Worm (Caenorhabditis elegans): Measurements from ENCODE around the gene idpp-5.

idpp-5 gene

DNA sequence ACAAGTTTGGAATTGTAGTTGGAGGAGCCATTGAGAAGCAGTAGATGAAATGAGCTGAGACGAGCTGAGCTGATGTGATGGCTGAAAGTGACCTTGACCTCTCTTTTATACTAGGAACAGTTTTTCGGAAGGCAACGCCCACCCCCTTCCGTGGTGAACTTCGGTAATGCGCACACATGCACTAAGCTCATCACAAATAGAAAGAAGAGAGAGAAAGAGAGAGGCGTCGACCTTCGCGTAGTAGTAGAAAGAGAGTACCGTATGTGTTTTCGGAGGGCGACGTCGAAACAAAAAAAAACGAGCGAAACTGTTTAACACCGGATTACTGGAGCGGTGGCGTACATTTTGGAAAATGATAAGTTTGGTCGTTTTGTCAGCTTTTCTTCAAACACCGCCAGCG, 11.6 kb downstream of the idpp-5 start, which contains the start of gene marg-1:
Gene marg-1 (minus strand): TSS at position 101 of the 400 bp plus-strand sequence.
- TF ChIP-seq pha-4 (tag; optimal IDR thresholded peaks at IDR 0.05) (peak; percentile 11), egl-5 (tag; optimal IDR thresholded peaks at IDR 0.05) (no peak)

DNA sequence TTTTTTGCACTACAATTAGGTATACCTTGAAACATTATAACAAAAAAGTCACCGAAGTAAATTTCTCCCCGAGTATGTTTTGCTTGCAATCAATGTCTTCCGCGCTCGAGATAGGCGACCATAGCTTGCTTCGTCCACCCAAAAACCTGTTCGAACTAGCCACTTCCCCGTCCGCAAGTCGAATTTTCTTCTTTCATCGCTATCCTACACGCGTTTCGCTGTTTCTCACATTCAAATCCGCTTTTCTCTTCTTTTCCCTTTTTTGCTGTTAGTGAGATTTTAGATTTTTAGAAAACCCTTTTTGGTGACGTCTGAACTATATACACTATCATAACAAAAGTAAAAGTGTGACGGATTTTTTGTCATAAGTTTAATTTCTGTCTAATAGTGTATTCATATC, 19.4 kb downstream of the idpp-5 start:
- TF ChIP-seq mml-1 (tag; optimal IDR thresholded peaks at IDR 0.05) (no peak), lin-15B (tag; optimal IDR thresholded peaks at IDR 0.05) (no peak), aly-2 (tag; optimal IDR thresholded peaks at IDR 0.05) (no peak), nhr-23 (tag; optimal IDR thresholded peaks at IDR 0.05) (peak; percentile 42), nfya-1 (tag; optimal IDR thresholded peaks at IDR 0.05; ENCODE audit: insufficient read depth) (no peak)

DNA sequence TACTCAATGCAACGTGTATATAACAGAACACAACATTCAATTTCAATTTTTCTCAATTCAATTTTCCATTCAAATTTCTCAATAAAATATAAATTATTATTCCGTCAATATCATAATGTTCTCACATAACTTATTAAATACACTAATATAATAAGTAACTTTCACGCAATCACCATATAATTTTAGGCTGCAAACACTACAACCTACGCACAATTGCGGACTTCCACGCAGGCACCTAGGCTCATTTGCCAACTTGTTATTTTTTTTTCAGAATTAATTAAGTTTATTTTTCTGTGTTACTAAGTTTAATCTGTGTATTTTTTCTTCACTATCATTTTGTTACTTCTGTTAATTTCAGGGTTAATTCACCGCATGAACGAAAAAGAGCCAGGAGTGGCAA, 20.2 kb downstream of the idpp-5 start, which contains the start of gene F47B7.2:
Gene F47B7.2 (plus strand): TSS at position 358 of the 400 bp plus-strand sequence.
- TF ChIP-seq elt-2 (tag; optimal IDR thresholded peaks at IDR 0.05) (peak; percentile 24), lsy-12 (tag; optimal IDR thresholded peaks at IDR 0.05) (no peak), snpc-4 (tag; optimal IDR thresholded peaks at IDR 0.05) (no peak), nhr-11 (tag; optimal IDR thresholded peaks at IDR 0.05) (no peak), ceh-9 (tag; optimal IDR thresholded peaks at IDR 0.05) (no peak), egl-27 (tag; optimal IDR thresholded peaks at IDR 0.05) (no peak), nhr-23 (tag; optimal IDR thresholded peaks at IDR 0.05) (peak; percentile 6), pha-4 (tag; optimal IDR thresholded peaks at IDR 0.05) (peak; percentile 53), nhr-28 (tag; optimal IDR thresholded peaks at IDR 0.05) (no peak), nhr-25 (tag; optimal IDR thresholded peaks at IDR 0.05) (no peak), eor-1 (tag; optimal IDR thresholded peaks at IDR 0.05) (no peak), nhr-67 (tag; optimal IDR thresholded peaks at IDR 0.05) (no peak), daf-12 (tag; optimal IDR thresholded peaks at IDR 0.05) (no peak), egl-5 (tag; optimal IDR thresholded peaks at IDR 0.05) (no peak), ama-1 (optimal IDR thresholded peaks at IDR 0.05) (no peak), nhr-237 (tag; optimal IDR thresholded peaks at IDR 0.05) (no peak), mdl-1 (tag; optimal IDR thresholded peaks at IDR 0.05) (no peak), R02D3.7 (tag; optimal IDR thresholded peaks at IDR 0.05) (no peak)

DNA sequence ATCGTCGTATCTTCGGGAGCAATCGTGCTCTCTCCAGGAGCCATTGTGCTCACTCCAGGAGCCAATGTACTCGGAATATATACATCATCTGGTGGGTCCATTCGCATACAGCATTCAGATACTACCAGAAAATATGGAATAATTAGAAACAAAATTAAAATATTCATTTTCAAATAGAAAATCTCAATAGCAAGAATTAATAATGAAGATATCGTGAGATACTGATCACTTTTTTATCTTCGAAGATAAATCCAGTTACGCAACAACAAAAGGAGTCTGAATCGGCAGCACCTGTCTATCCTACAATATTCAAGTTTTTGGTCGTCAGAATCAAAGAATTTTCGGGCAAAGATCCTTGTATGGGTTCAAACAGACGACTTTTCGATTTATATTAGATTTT, 23.9 kb downstream of the idpp-5 start, which contains the start of gene F47B7.5:
Gene F47B7.5 (minus strand): TSS at position 101 of the 400 bp plus-strand sequence.
- TF ChIP-seq fos-1 (tag; optimal IDR thresholded peaks at IDR 0.05) = no peak
- no peak for TF ChIP-seq zag-1 (tag; optimal IDR thresholded peaks at IDR 0.05)
- no peak for TF ChIP-seq aly-2 (tag; optimal IDR thresholded peaks at IDR 0.05)
- no peak for TF ChIP-seq egl-5 (tag; optimal IDR thresholded peaks at IDR 0.05)
- TF ChIP-seq ztf-4 (tag; optimal IDR thresholded peaks at IDR 0.05) = no peak
- no peak for TF ChIP-seq nhr-67 (tag; optimal IDR thresholded peaks at IDR 0.05)
- TF ChIP-seq ama-1 (optimal IDR thresholded peaks at IDR 0.05) = no peak
- TF ChIP-seq tbx-2 (tag; optimal IDR thresholded peaks at IDR 0.05) = no peak
- no peak for TF ChIP-seq elt-2 (tag; optimal IDR thresholded peaks at IDR 0.05)

DNA sequence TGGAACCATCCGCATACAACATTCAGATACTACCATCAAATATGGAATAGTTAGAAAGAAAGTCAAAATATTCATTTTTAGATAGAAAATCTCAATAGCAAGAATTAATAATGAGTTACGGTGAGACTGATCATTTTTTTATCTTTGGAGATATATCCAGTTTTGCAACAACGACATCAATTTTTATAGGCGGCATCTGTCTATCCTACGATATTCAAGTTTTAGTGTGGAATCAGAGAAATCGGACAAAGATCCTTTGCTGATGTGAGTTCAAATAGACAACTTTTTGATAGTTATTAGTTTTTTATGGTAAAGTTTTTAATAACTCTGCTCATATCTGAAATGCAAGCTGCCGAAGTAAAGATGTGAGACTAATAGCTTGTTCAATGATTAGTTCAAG, 26.1 kb downstream of the idpp-5 start, which contains the start of gene F47B7.4:
Gene F47B7.4 (minus strand): TSS at position 101 of the 400 bp plus-strand sequence.
- TF ChIP-seq elt-1 (tag; optimal IDR thresholded peaks at IDR 0.05) (no peak), skn-1 (tag; optimal IDR thresholded peaks at IDR 0.05) (no peak), lin-15B (tag; optimal IDR thresholded peaks at IDR 0.05) (no peak), mdl-1 (tag; optimal IDR thresholded peaks at IDR 0.05) (no peak), eor-1 (tag; optimal IDR thresholded peaks at IDR 0.05) (no peak), nhr-237 (tag; optimal IDR thresholded peaks at IDR 0.05) (no peak), egl-27 (tag; optimal IDR thresholded peaks at IDR 0.05) (no peak), ama-1 (optimal IDR thresholded peaks at IDR 0.05) (no peak), elt-3 (tag; optimal IDR thresholded peaks at IDR 0.05) (no peak), pha-4 (tag; optimal IDR thresholded peaks at IDR 0.05) (no peak), unc-39 (tag; optimal IDR thresholded peaks at IDR 0.05) (no peak), ztf-11 (tag; optimal IDR thresholded peaks at IDR 0.05) (no peak), ceh-28 (tag; optimal IDR thresholded peaks at IDR 0.05) (no peak)

DNA sequence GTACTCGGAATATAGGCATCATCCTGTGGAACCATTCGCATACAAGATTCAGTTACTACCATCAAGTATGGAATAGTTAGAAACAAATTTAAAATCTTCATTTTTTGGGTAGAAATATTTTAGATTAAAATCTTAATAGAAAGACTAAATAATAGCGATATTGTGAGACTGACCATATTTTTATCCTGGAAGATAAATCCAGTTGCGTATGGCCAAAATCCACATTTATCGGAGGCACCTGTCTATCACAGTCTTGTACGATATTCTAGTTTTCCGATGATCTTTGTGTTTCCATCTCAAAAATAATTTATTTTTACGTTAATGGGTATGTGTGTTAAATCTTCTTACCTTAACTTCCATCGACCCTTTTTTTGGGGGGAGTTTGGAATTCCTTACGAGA, 28.3 kb downstream of the idpp-5 start, which contains the start of gene F47B7.3:
Gene F47B7.3 (minus strand): TSS at position 101 of the 400 bp plus-strand sequence.
- no peak for TF ChIP-seq R02D3.7 (tag; optimal IDR thresholded peaks at IDR 0.05)
- TF ChIP-seq elt-1 (tag; optimal IDR thresholded peaks at IDR 0.05) = no peak
- no peak for TF ChIP-seq ceh-9 (tag; optimal IDR thresholded peaks at IDR 0.05)
- TF ChIP-seq nhr-12 (tag; optimal IDR thresholded peaks at IDR 0.05) = no peak
- no peak for TF ChIP-seq jun-1 (tag; optimal IDR thresholded peaks at IDR 0.05)
- TF ChIP-seq nhr-76 (tag; optimal IDR thresholded peaks at IDR 0.05) = no peak
- no peak for TF ChIP-seq ztf-4 (tag; optimal IDR thresholded peaks at IDR 0.05)
- TF ChIP-seq nhr-25 (tag; optimal IDR thresholded peaks at IDR 0.05) = no peak
- TF ChIP-seq nhr-67 (tag; optimal IDR thresholded peaks at IDR 0.05) = no peak
- TF ChIP-seq mml-1 (tag; optimal IDR thresholded peaks at IDR 0.05) = no peak
- no peak for TF ChIP-seq ceh-28 (tag; optimal IDR thresholded peaks at IDR 0.05)
- no peak for TF ChIP-seq nhr-23 (tag; optimal IDR thresholded peaks at IDR 0.05)
- TF ChIP-seq lin-15B (tag; optimal IDR thresholded peaks at IDR 0.05) = no peak
- TF ChIP-seq pqm-1 (tag; optimal IDR thresholded peaks at IDR 0.05) = no peak
- no peak for TF ChIP-seq eor-1 (tag; optimal IDR thresholded peaks at IDR 0.05)
- TF ChIP-seq unc-62 (GFP tag; optimal IDR thresholded peaks at IDR 0.05) = no peak
- no peak for TF ChIP-seq fkh-10 (GFP tag; optimal IDR thresholded peaks at IDR 0.05)
- no peak for TF ChIP-seq nhr-237 (tag; optimal IDR thresholded peaks at IDR 0.05)
- no peak for TF ChIP-seq fkh-2 (tag; optimal IDR thresholded peaks at IDR 0.05)
